Worm (Caenorhabditis elegans): Measurements from ENCODE around the gene Y69A2AR.31.

DNA sequence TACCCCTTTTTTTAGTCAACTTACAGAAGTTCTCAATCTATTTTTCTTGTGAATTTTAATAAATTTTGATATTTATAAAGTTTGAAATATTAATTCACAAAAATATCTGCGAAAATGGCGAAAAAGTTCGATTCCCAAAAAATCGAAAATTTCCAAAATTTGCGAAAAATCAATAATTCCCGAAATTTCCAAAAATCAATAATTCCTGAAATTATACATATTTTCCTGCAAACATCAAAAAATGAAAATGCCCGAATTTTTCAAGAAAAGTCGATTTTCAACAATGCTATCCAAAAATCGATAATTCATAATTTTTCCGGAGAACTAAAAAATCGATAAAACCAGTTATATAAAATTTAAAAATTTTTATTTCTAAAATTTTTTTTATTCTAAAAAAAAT, 13.8 kb downstream of the Y69A2AR.31 start:
- TF ChIP-seq F13H6.1 (tag; optimal IDR thresholded peaks at IDR 0.05) (no peak), ceh-48 (tag; optimal IDR thresholded peaks at IDR 0.05) (peak; percentile 15), hlh-30 (tag; optimal IDR thresholded peaks at IDR 0.05; ENCODE audit: insufficient read depth) (no peak), fkh-6 (tag; optimal IDR thresholded peaks at IDR 0.05) (no peak), pros-1 (tag; optimal IDR thresholded peaks at IDR 0.05) (no peak), lin-11 (tag; optimal IDR thresholded peaks at IDR 0.05) (no peak)
